Fruit fly (Drosophila melanogaster): ENCODE data around the gene CG42834.

The CG42834 gene

dm6 chr3R:17391313-17391845 is 27.2 kb upstream of the CG42834 start, which contains the start of the genes Brf and sds22 (continued):
- TF ChIP-seq Nf-YB (GFP tag; optimal IDR thresholded peaks at IDR 0.05) (peak; percentile 79), CG12104 (GFP tag; optimal IDR thresholded peaks at IDR 0.05) (peak; percentile 94), schlank (tag; optimal IDR thresholded peaks at IDR 0.05) (peak; percentile 90), CG11247 (GFP tag; IDR thresholded peaks at IDR 0.05) (peak; percentile 92), tll (GFP tag; optimal IDR thresholded peaks at IDR 0.05) (peak; percentile 33 to 81), kay (GFP tag; optimal IDR thresholded peaks at IDR 0.05) (peak; percentile 98), CG7987 (GFP tag; optimal IDR thresholded peaks at IDR 0.05) (peak; percentile 70), GATAe (GFP tag; conservative IDR thresholded peaks at IDR 0.05) (peak; percentile 74), MTF-1 (GFP tag; optimal IDR thresholded peaks at IDR 0.05; ENCODE audit: borderline replicate concordance) (peak; percentile 74), row (GFP tag; IDR thresholded peaks at IDR 0.05) (peak; percentile 98), CG16813 (GFP tag; IDR thresholded peaks at IDR 0.05; ENCODE audit: partially characterized antibody) (peak; percentile 87), B-H1 (GFP tag; IDR thresholded peaks at IDR 0.05) (peak; percentile 85), CG6654 (GFP tag; optimal IDR thresholded peaks at IDR 0.05) (peak; percentile 81), PHDP (tag; optimal IDR thresholded peaks at IDR 0.05) (peak; percentile 95), Usf (GFP tag; optimal IDR thresholded peaks at IDR 0.05) (peak; percentile 93), org-1 (GFP tag; optimal IDR thresholded peaks at IDR 0.05) (peak; percentile 87), pita (GFP tag; optimal IDR thresholded peaks at IDR 0.05) (no peak), CG6813 (GFP tag; optimal IDR thresholded peaks at IDR 0.05) (peak; percentile 81), gcm (GFP tag; optimal IDR thresholded peaks at IDR 0.05) (peak; percentile 90), E2f2 (GFP tag; IDR thresholded peaks at IDR 0.05) (peak; percentile 73), CG13296 (GFP tag; optimal IDR thresholded peaks at IDR 0.05) (peak; percentile 92), yki (optimal IDR thresholded peaks at IDR 0.05) (no peak), oc (tag; optimal IDR thresholded peaks at IDR 0.05) (peak; percentile 88), Ravus (GFP tag; IDR thresholded peaks at IDR 0.05) (peak; percentile 70), corto (GFP tag; optimal IDR thresholded peaks at IDR 0.05) (peak; percentile 85), CG3847 (GFP tag; IDR thresholded peaks at IDR 0.05) (peak; percentile 97), CHES-1-like (GFP tag; optimal IDR thresholded peaks at IDR 0.05) (peak; percentile 93), CG34376 (GFP tag; optimal IDR thresholded peaks at IDR 0.05) (peak; percentile 93), Poxn (GFP tag; IDR thresholded peaks at IDR 0.05) (peak; percentile 82), Doc3 (GFP tag; IDR thresholded peaks at IDR 0.05; ENCODE audit: partially characterized antibody) (peak; percentile 80), CG1792 (GFP tag; optimal IDR thresholded peaks at IDR 0.05) (peak; percentile 93), phol (tag; optimal IDR thresholded peaks at IDR 0.05) (peak; percentile 96), CG12391 (tag; optimal IDR thresholded peaks at IDR 0.05) (peak; percentile 98), Chrac-16 (GFP tag; optimal IDR thresholded peaks at IDR 0.05) (peak; percentile 98), ato (GFP tag; IDR thresholded peaks at IDR 0.05; ENCODE audit: partially characterized antibody) (no peak), fd102C (GFP tag; optimal IDR thresholded peaks at IDR 0.05) (peak; percentile 67), CG2889 (GFP tag; IDR thresholded peaks at IDR 0.05) (peak; percentile 91), pb (GFP tag; optimal IDR thresholded peaks at IDR 0.05) (peak; percentile 84), CG17186 (GFP tag; optimal IDR thresholded peaks at IDR 0.05) (peak; percentile 88), gem (tag; optimal IDR thresholded peaks at IDR 0.05) (peak; percentile 98), HHEX (GFP tag; optimal IDR thresholded peaks at IDR 0.05) (peak; percentile 92), maf-S (GFP tag; optimal IDR thresholded peaks at IDR 0.05) (peak; percentile 96), CG30431 (GFP tag; optimal IDR thresholded peaks at IDR 0.05) (peak; percentile 91), bowl (GFP tag; IDR thresholded peaks at IDR 0.05) (peak; percentile 42; the same call in 1 of the 2 replicates), da (GFP tag; optimal IDR thresholded peaks at IDR 0.05) (peak; percentile 87), Elba2 (GFP tag; optimal IDR thresholded peaks at IDR 0.05) (peak; percentile 97), H15 (GFP tag; IDR thresholded peaks at IDR 0.05) (peak; percentile 90), MESR4 (GFP tag; optimal IDR thresholded peaks at IDR 0.05) (peak; percentile 36), vnd (GFP tag; IDR thresholded peaks at IDR 0.05; ENCODE audit: partially characterized antibody) (peak; percentile 74), Antp (GFP tag; optimal IDR thresholded peaks at IDR 0.05) (peak; percentile 93)
